Worm (Caenorhabditis elegans) whole organism, L1 larva: ENCODE results near the gene plc-3.

ENCODE experiments used
- C16A3.4 ChIP-seq: fragments of 150-350 bp; optimal IDR thresholded peaks from 2 replicates; lab custom pipeline; 2014; ENCODE audit warnings: missing biosample characterization, missing genetic modification characterization
- F16B12.6 ChIP-seq: fragments of 150-350 bp; optimal IDR thresholded peaks from 2 replicates; lab custom pipeline; 2014; ENCODE audit warnings: missing biosample characterization, missing genetic modification characterization
- ceh-63 ChIP-seq: fragments of 200-800 bp; sonication (Bioruptor generic); optimal IDR thresholded peaks from 2 replicates; lab custom pipeline; 2018; ENCODE audit warnings: mild to moderate bottlenecking, missing genetic modification characterization, missing compliant biosample characterization
- ceh-8 ChIP-seq: fragments of 200-800 bp; sonication (Bioruptor generic); optimal IDR thresholded peaks from 2 replicates; lab custom pipeline; 2018; ENCODE audit warnings: mild to moderate bottlenecking, missing genetic modification characterization, moderate library complexity, missing compliant biosample characterization
- ceh-90 ChIP-seq: sonication (generic microtip); optimal IDR thresholded peaks from 2 replicates; lab custom pipeline; 2016; ENCODE audit warnings: missing genetic modification characterization, missing compliant biosample characterization
- ces-1 ChIP-seq: fragments of 150-350 bp; optimal IDR thresholded peaks from 2 replicates; lab custom pipeline; 2014; ENCODE audit warnings: missing biosample characterization, missing genetic modification reagents, missing genetic modification characterization
- dsc-1 ChIP-seq: sonication (generic microtip); optimal IDR thresholded peaks from 2 replicates; lab custom pipeline; 2016; ENCODE audit warnings: mild to moderate bottlenecking, missing genetic modification characterization, missing compliant biosample characterization
- efl-3 ChIP-seq: fragments of 200-800 bp; sonication (Bioruptor generic); optimal IDR thresholded peaks from 2 replicates; lab custom pipeline; 2018; ENCODE audit warnings: mild to moderate bottlenecking, missing genetic modification characterization, missing compliant biosample characterization
- egl-13 ChIP-seq: sonication (generic microtip); optimal IDR thresholded peaks from 2 replicates; lab custom pipeline; 2016; ENCODE audit warnings: missing genotype, missing genetic modification reagents, missing genetic modification characterization, missing compliant biosample characterization
- egl-27 ChIP-seq, 2 experiments: fragments of 150-350 bp in 1 of 2; sonication (generic microtip); optimal IDR thresholded peaks; 3 replicates each; lab custom pipeline; 2017 to 2018; ENCODE audit warnings: missing biosample characterization in 2 of 2, missing genetic modification characterization in 2 of 2, missing genetic modification reagents in 2 of 2
- fkh-10 ChIP-seq: sonication (generic microtip); optimal IDR thresholded peaks from 2 replicates; lab custom pipeline; 2017; ENCODE audit warnings: missing biosample characterization, missing genetic modification reagents, missing genetic modification characterization
- fkh-4 ChIP-seq: sonication (generic microtip); optimal IDR thresholded peaks from 2 replicates; lab custom pipeline; 2016; ENCODE audit warnings: missing compliant biosample characterization, missing genetic modification characterization, borderline replicate concordance
- fkh-8 ChIP-seq: sonication (generic microtip); optimal IDR thresholded peaks from 2 replicates; lab custom pipeline; 2016; ENCODE audit warnings: mild to moderate bottlenecking, missing genetic modification characterization, missing compliant biosample characterization
- fos-1 ChIP-seq: fragments of 150-350 bp; optimal IDR thresholded peaks from 2 replicates; lab custom pipeline; 2014; ENCODE audit warnings: missing biosample characterization, missing genetic modification characterization
- grh-1 ChIP-seq: fragments of 200-800 bp; sonication (Bioruptor generic); IDR thresholded peaks from 2 replicates; pipeline ENCODE4 v1.3.6; 2022; ENCODE audit warnings: missing genetic modification reagents, missing genetic modification characterization, missing compliant biosample characterization
- hlh-17 ChIP-seq: fragments of 200-800 bp; sonication (Bioruptor generic); optimal IDR thresholded peaks from 2 replicates; lab custom pipeline; 2018; ENCODE audit warnings: missing genetic modification characterization, mild to moderate bottlenecking, missing compliant biosample characterization, moderate library complexity, borderline replicate concordance
- hlh-4 ChIP-seq: sonication (generic microtip); optimal IDR thresholded peaks from 2 replicates; lab custom pipeline; 2016; ENCODE audit warnings: mild to moderate bottlenecking, missing genetic modification characterization, missing compliant biosample characterization
- jun-1 ChIP-seq: fragments of 150-350 bp; optimal IDR thresholded peaks from 2 replicates; lab custom pipeline; 2014; ENCODE audit warnings: missing biosample characterization, missing genetic modification reagents, missing genetic modification characterization
- lin-14 ChIP-seq: fragments of 200-800 bp; sonication (Bioruptor generic); optimal IDR thresholded peaks from 2 replicates; lab custom pipeline; 2018; ENCODE audit warnings: mild to moderate bottlenecking, missing genetic modification characterization, moderate library complexity, missing compliant biosample characterization
- lir-3 ChIP-seq: sonication (generic microtip); optimal IDR thresholded peaks from 2 replicates; lab custom pipeline; 2016; ENCODE audit warnings: mild to moderate bottlenecking, missing genetic modification characterization, moderate library complexity, missing compliant biosample characterization; ENCODE audit not compliant: poor library complexity
- lsy-2 ChIP-seq, 2 experiments: fragments of 150-350 bp; optimal IDR thresholded peaks; 2 replicates each; lab custom pipeline; 2014; ENCODE audit warnings: missing biosample characterization in 2 of 2, missing genetic modification characterization in 2 of 2
- mdl-1 ChIP-seq, 2 experiments: fragments of 150-350 bp; optimal IDR thresholded peaks; 2 replicates each; lab custom pipeline; 2014 to 2017; ENCODE audit warnings: missing biosample characterization in 2 of 2, missing genetic modification characterization in 2 of 2, inconsistent platforms in 1 of 2
- mef-2 ChIP-seq: fragments of 150-350 bp; optimal IDR thresholded peaks from 2 replicates; lab custom pipeline; 2014; ENCODE audit warnings: missing biosample characterization, missing genetic modification characterization
- nhr-11 ChIP-seq: fragments of 150-350 bp; optimal IDR thresholded peaks from 2 replicates; lab custom pipeline; 2014; ENCODE audit warnings: missing biosample characterization, missing genetic modification characterization
- nhr-12 ChIP-seq: sonication (generic microtip); optimal IDR thresholded peaks from 2 replicates; lab custom pipeline; 2017; ENCODE audit warnings: missing biosample characterization, missing genetic modification characterization
- nhr-237 ChIP-seq: fragments of 150-350 bp; optimal IDR thresholded peaks from 2 replicates; lab custom pipeline; 2014; ENCODE audit warnings: missing biosample characterization, missing genetic modification characterization
- nhr-28 ChIP-seq: fragments of 150-350 bp; optimal IDR thresholded peaks from 2 replicates; lab custom pipeline; 2014; ENCODE audit warnings: missing biosample characterization, missing genetic modification characterization
- nhr-71 ChIP-seq: sonication (generic microtip); optimal IDR thresholded peaks from 2 replicates; lab custom pipeline; 2016; ENCODE audit warnings: mild to moderate bottlenecking, missing genetic modification characterization, moderate library complexity, missing compliant biosample characterization
- nhr-76 ChIP-seq: sonication (generic microtip); optimal IDR thresholded peaks from 2 replicates; lab custom pipeline; 2017; ENCODE audit warnings: missing biosample characterization, missing genetic modification characterization
- nhr-77 ChIP-seq: fragments of 150-350 bp; optimal IDR thresholded peaks from 2 replicates; lab custom pipeline; 2014; ENCODE audit warnings: missing biosample characterization, missing genetic modification characterization
- nhr-84 ChIP-seq: sonication (generic microtip); optimal IDR thresholded peaks from 2 replicates; lab custom pipeline; 2017; ENCODE audit warnings: missing biosample characterization, missing genetic modification characterization
- nhr-85 ChIP-seq: sonication (generic microtip); peaks from one replicate; lab custom pipeline; 2016; ENCODE audit warnings: missing genetic modification characterization, inconsistent platforms, missing compliant biosample characterization
- pag-3 ChIP-seq: sonication (generic microtip); optimal IDR thresholded peaks from 2 replicates; lab custom pipeline; 2017; ENCODE audit warnings: missing genetic modification characterization, mild to moderate bottlenecking, missing compliant biosample characterization, antibody characterized with exemption, borderline replicate concordance; ENCODE audit not compliant: insufficient read depth
- rnt-1 ChIP-seq: sonication (generic microtip); optimal IDR thresholded peaks from 2 replicates; lab custom pipeline; 2016; ENCODE audit warnings: mild to moderate bottlenecking, missing genetic modification characterization, moderate library complexity, missing compliant biosample characterization
- snpc-4 ChIP-seq: fragments of 150-350 bp; optimal IDR thresholded peaks from 2 replicates; lab custom pipeline; 2014; ENCODE audit warnings: missing biosample characterization, missing genetic modification characterization
- sox-4 ChIP-seq: sonication (generic microtip); optimal IDR thresholded peaks from 2 replicates; lab custom pipeline; 2016; ENCODE audit warnings: missing genetic modification characterization, missing compliant biosample characterization
- sptf-1 ChIP-seq: fragments of 150-350 bp; optimal IDR thresholded peaks from 2 replicates; lab custom pipeline; 2014; ENCODE audit warnings: missing biosample characterization, missing genetic modification characterization
- swsn-7 ChIP-seq: sonication (generic microtip); optimal IDR thresholded peaks from 2 replicates; lab custom pipeline; 2016; ENCODE audit warnings: missing genetic modification characterization, missing compliant biosample characterization
- tbx-2 ChIP-seq: sonication (generic microtip); optimal IDR thresholded peaks from 2 replicates; lab custom pipeline; 2016; ENCODE audit warnings: missing genetic modification characterization, missing compliant biosample characterization
- tlp-1 ChIP-seq: fragments of 150-350 bp; optimal IDR thresholded peaks from 2 replicates; lab custom pipeline; 2014; ENCODE audit warnings: missing biosample characterization, missing genetic modification characterization
- unc-130 ChIP-seq: fragments of 150-350 bp; optimal IDR thresholded peaks from 2 replicates; lab custom pipeline; 2017; ENCODE audit warnings: missing biosample characterization, missing genetic modification characterization, inconsistent platforms
- unc-62 ChIP-seq: fragments of 150-350 bp; optimal IDR thresholded peaks from 2 replicates; lab custom pipeline; 2014; ENCODE audit warnings: missing biosample characterization, missing genetic modification reagents, missing genetic modification characterization
- unc-98 ChIP-seq: fragments of 200-800 bp; sonication (Bioruptor generic); IDR thresholded peaks from 2 replicates; pipeline ENCODE4 v1.3.6; 2022; ENCODE audit warnings: missing genetic modification characterization, missing compliant biosample characterization
- vab-15 ChIP-seq: sonication (generic microtip); optimal IDR thresholded peaks from 2 replicates; lab custom pipeline; 2017; ENCODE audit warnings: missing genotype, mild to moderate bottlenecking, missing genetic modification characterization, missing compliant biosample characterization
- xbp-1 ChIP-seq: sonication (generic microtip); optimal IDR thresholded peaks from 2 replicates; lab custom pipeline; 2016; ENCODE audit warnings: missing genetic modification characterization, missing compliant biosample characterization
- zip-4 ChIP-seq: fragments of 200-800 bp; sonication (Bioruptor generic); optimal IDR thresholded peaks from 2 replicates; lab custom pipeline; 2018; ENCODE audit warnings: mild to moderate bottlenecking, missing genetic modification characterization, moderate library complexity, missing compliant biosample characterization
- ztf-11 ChIP-seq, 2 experiments: sonication (generic microtip); optimal IDR thresholded peaks; 2 replicates each; lab custom pipeline; 2016 to 2017; ENCODE audit warnings: missing genetic modification characterization in 2 of 2, missing biosample characterization in 1 of 2, missing compliant biosample characterization in 1 of 2
- ztf-4 ChIP-seq: fragments of 150-350 bp; optimal IDR thresholded peaks from 2 replicates; lab custom pipeline; 2014; ENCODE audit warnings: missing biosample characterization, missing genetic modification characterization

plc-3 gene

DNA sequence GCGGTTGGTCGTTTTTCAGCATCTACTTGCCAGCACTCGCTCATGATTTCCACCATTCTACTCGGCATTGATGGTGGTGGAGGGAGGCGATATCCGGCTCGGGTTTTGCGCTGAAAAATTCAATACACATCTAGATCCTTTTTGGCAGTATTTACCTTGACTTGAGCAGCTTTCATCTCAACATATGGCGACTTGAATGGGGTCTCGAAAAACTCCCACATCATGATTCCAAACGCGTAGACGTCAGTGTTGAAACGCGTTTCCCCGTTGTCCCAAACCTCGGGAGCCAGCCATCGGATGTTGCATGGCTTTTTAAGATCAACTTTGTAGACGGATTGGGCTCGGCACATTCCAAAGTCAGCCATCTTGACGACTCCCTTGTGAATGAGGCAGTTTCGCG is 24.2 kb upstream of the plc-3 start:
- TF ChIP-seq lin-14 (GFP tag; lab: Kevin White, UChicago), result no peak
- TF ChIP-seq pag-3 (tag; lab: Kevin White, UChicago), result no peak
- no peak for TF ChIP-seq tlp-1 (tag; lab: Kevin White, UChicago)

ce11 chrII:10199906-10200305 is 22.8 kb upstream of the plc-3 start, which contains the start of gene R05H5.4:
Gene R05H5.4 (minus strand): TSS chrII:10200006.
- TF ChIP-seq nhr-85 (tag; lab: Kevin White, UChicago) (no peak), C16A3.4 (tag; lab: Kevin White, UChicago) (no peak), ceh-90 (tag; lab: Kevin White, UChicago) (no peak), nhr-12 (no peak), grh-1 (no peak), jun-1 (tag; lab: Kevin White, UChicago) (no peak), pag-3 (tag; lab: Kevin White, UChicago) (no peak), mdl-1 (tag; optimal IDR thresholded peaks at IDR 0.05; lab: Kevin White, UChicago) (no peak), nhr-84 (tag; lab: Kevin White, UChicago) (no peak), hlh-17 (GFP tag; lab: Kevin White, UChicago) (no peak), sptf-1 (tag; lab: Kevin White, UChicago) (no peak)

DNA sequence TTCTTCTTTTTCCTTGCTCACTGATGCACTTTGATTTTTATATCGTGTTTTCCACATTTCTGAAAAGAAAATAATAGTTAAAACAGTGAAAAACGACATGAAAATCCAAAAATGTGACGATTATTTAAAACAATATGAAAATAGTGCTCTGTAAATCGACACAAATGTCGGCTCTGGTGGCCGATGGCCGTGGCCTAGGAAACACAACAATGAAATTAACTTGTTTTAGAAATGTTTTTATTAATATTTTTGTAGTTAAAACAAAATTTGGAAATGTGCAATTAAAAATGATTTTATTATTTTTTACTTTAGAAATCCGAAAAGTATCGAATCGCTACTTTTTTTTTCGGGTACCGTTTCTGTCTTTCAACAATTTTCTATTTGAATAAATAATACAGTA is 21.9 kb upstream of the plc-3 start, which contains the start of gene arv-1:
Gene arv-1 (minus strand): TSS at position 65 of the 400 bp plus-strand sequence.
- TF ChIP-seq nhr-76 (no peak), fkh-10 (GFP tag; lab: Kevin White, UChicago) (no peak), ceh-90 (tag; lab: Kevin White, UChicago) (peak; percentile 82), tbx-2 (tag; lab: Kevin White, UChicago) (peak; percentile 75), egl-27 (tag; optimal IDR thresholded peaks at IDR 0.05; lab: Kevin White, UChicago) (no peak), zip-4 (GFP tag; lab: Kevin White, UChicago) (no peak), nhr-85 (tag; lab: Kevin White, UChicago) (peak; percentile 67), mef-2 (tag; lab: Kevin White, UChicago) (no peak), efl-3 (GFP tag; lab: Kevin White, UChicago) (no peak), dsc-1 (tag; lab: Kevin White, UChicago) (peak; percentile 65), rnt-1 (tag; lab: Kevin White, UChicago) (peak; percentile 92), nhr-28 (tag; lab: Kevin White, UChicago) (no peak), nhr-77 (tag; lab: Kevin White, UChicago) (no peak), ztf-4 (tag; lab: Kevin White, UChicago) (no peak), fkh-8 (peak; percentile 58), unc-130 (peak; percentile 66), lsy-2 (tag; optimal IDR thresholded peaks at IDR 0.05; lab: Kevin White, UChicago) (peak; percentile 82 to 83), xbp-1 (tag; lab: Kevin White, UChicago) (peak; percentile 72), snpc-4 (no peak), unc-98 (no peak; the same call in 1 of the 2 replicates), grh-1 (no peak; the same call in 1 of the 2 replicates), nhr-237 (no peak), F16B12.6 (tag; lab: Kevin White, UChicago) (peak; percentile 31), ces-1 (GFP tag; lab: Kevin White, UChicago) (no peak), nhr-11 (tag; lab: Kevin White, UChicago) (peak; percentile 27), pag-3 (tag; lab: Kevin White, UChicago) (no peak), nhr-12 (no peak), fkh-4 (tag; lab: Kevin White, UChicago) (peak; percentile 79), sptf-1 (tag; lab: Kevin White, UChicago) (no peak), nhr-71 (tag; lab: Kevin White, UChicago) (peak; percentile 79), hlh-4 (tag; lab: Kevin White, UChicago) (no peak), lir-3 (peak; percentile 89), unc-62 (GFP tag; lab: Kevin White, UChicago) (no peak), ceh-63 (GFP tag; lab: Kevin White, UChicago) (no peak), vab-15 (tag; lab: Kevin White, UChicago) (no peak), sox-4 (tag; lab: Kevin White, UChicago) (peak; percentile 36), ceh-8 (no peak), lin-14 (GFP tag; lab: Kevin White, UChicago) (peak; percentile 78), egl-13 (peak; percentile 74), fos-1 (tag; lab: Kevin White, UChicago) (no peak), swsn-7 (tag; lab: Kevin White, UChicago) (peak; percentile 61), ztf-11 (tag; optimal IDR thresholded peaks at IDR 0.05; lab: Kevin White, UChicago) (peak in 1 of 2 experiments; percentile 78)
